Worm (Caenorhabditis elegans) whole organism, L4/young adult: ENCODE results near the gene C52B9.10.

ENCODE experiments used
- dao-5 ChIP-seq: sonication (generic microtip); optimal IDR thresholded peaks from 2 replicates; lab custom pipeline; 2016; ENCODE audit warnings: missing genotype, missing genetic modification characterization, moderate library complexity, missing compliant biosample characterization
- him-1 ChIP-seq: sonication (generic microtip); optimal IDR thresholded peaks from 2 replicates; lab custom pipeline; 2016; ENCODE audit warnings: missing genotype, missing genetic modification reagents, missing genetic modification characterization, missing compliant biosample characterization

DNA sequence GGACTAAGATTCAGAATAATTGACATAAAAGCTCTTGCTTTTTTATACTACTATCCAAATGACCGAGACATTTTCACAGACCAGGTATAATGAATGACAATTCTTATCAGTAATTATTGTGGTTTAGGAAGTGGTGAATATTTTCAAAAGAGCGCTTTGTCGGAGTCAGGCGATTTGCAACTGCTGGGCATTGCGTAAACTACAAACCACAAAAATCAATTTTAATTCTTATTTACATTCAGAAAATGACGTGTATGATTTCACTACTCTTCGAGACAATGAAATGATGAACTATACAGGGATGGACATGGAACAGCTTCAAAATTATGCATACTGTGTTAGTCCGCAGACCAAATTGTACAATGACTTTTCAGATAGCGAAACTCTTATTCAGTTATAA lies 10.8 kb downstream of the C52B9.10 start:
- TF ChIP-seq dao-5 (tag; lab: Kevin White, UChicago) (no peak), him-1 (tag; lab: Kevin White, UChicago) (no peak)
